Fruit fly (Drosophila melanogaster): ENCODE data around the gene CG3588.

CG3588 gene

dm6 chrX:2963790-2964335, 44.3 kb downstream of the CG3588 start (continued):
- TF ChIP-seq kni (GFP tag; optimal IDR thresholded peaks at IDR 0.05) (peak; percentile 7), Gug (GFP tag; IDR thresholded peaks at IDR 0.05) (no peak), CG7556 (GFP tag; optimal IDR thresholded peaks at IDR 0.05) (no peak), CG32772 (GFP tag; IDR thresholded peaks at IDR 0.05) (no peak)

- TF ChIP-seq Gug (GFP tag; IDR thresholded peaks at IDR 0.05) (no peak), so (GFP tag; IDR thresholded peaks at IDR 0.05) (no peak), sr (GFP tag; IDR thresholded peaks at IDR 0.05) (no peak), NK7.1 (GFP tag; optimal IDR thresholded peaks at IDR 0.05) (no peak), zen2 (GFP tag; IDR thresholded peaks at IDR 0.05; ENCODE audit: partially characterized antibody) (no peak), CG34376 (GFP tag; optimal IDR thresholded peaks at IDR 0.05) (no peak), exex (tag; optimal IDR thresholded peaks at IDR 0.05) (no peak), sens (GFP tag) (peak; percentile 81), CG10209 (GFP tag; optimal IDR thresholded peaks at IDR 0.05) (no peak), klu (GFP tag; IDR thresholded peaks at IDR 0.05) (no peak), sqz (GFP tag; optimal IDR thresholded peaks at IDR 0.05) (peak; percentile 77), Sry-β (GFP tag; optimal IDR thresholded peaks at IDR 0.05) (no peak), abd-A (tag; optimal IDR thresholded peaks at IDR 0.05) (peak; percentile 46), zfh1 (GFP tag; IDR thresholded peaks at IDR 0.05) (0 out of 3 replicates have a peak, but pooled peaks have one; percentile 9), trem (tag; optimal IDR thresholded peaks at IDR 0.05) (no peak), CG1832 (GFP tag; optimal IDR thresholded peaks at IDR 0.05) (no peak), kni (GFP tag; optimal IDR thresholded peaks at IDR 0.05) (peak; percentile 33), insv (GFP tag; optimal IDR thresholded peaks at IDR 0.05) (no peak), CG7556 (GFP tag; optimal IDR thresholded peaks at IDR 0.05) (no peak)
These were observed 45.2 kb downstream of the CG3588 start for dm6 chrX:2964678-2965231.

dm6 chrX:2969039-2969438, 49.5 kb downstream of the CG3588 start:
- TF ChIP-seq sr (GFP tag; IDR thresholded peaks at IDR 0.05) (0 out of 3 replicates have a peak, but pooled peaks have one; percentile 46), luna (GFP tag; optimal IDR thresholded peaks at IDR 0.05) (no peak), CG5180 (GFP tag; optimal IDR thresholded peaks at IDR 0.05) (peak; percentile 13), CG8281 (tag; optimal IDR thresholded peaks at IDR 0.05) (peak; percentile 94), Med (GFP tag) (peak; percentile 49)

dm6 chrX:2973593-2973992, 54.0 kb downstream of the CG3588 start, which contains the start of gene rst:
TSS of gene rst (minus strand) at chrX:2973834.
- peak; percentile 51 for TF ChIP-seq abd-A (tag; optimal IDR thresholded peaks at IDR 0.05)
- TF ChIP-seq bbx (GFP tag; IDR thresholded peaks at IDR 0.05; ENCODE audit: partially characterized antibody): peak; percentile 48; the same call in 1 of the 2 replicates
- TF ChIP-seq CG14014 (GFP tag; IDR thresholded peaks at IDR 0.05): no peak
- TF ChIP-seq CG2199 (GFP tag; IDR thresholded peaks at IDR 0.05): peak; percentile 33; the same call in 2 of the 3 replicates
- no peak for TF ChIP-seq vnd (GFP tag; IDR thresholded peaks at IDR 0.05; ENCODE audit: partially characterized antibody)
- TF ChIP-seq NC2α (GFP tag; optimal IDR thresholded peaks at IDR 0.05): no peak
- no peak for TF ChIP-seq CG17829 (tag; optimal IDR thresholded peaks at IDR 0.05)
- no peak for TF ChIP-seq CG17568 (GFP tag; optimal IDR thresholded peaks at IDR 0.05)
- 0 out of 3 replicates have a peak, but pooled peaks have one; percentile 32 for TF ChIP-seq Opbp (GFP tag; IDR thresholded peaks at IDR 0.05; ENCODE audit: partially characterized antibody)
- TF ChIP-seq CG1024 (GFP tag; IDR thresholded peaks at IDR 0.05): 0 out of 2 replicates have a peak, but pooled peaks have one; percentile 14
- peak; percentile 89 for TF ChIP-seq Jarid2 (GFP tag; optimal IDR thresholded peaks at IDR 0.05)
- TF ChIP-seq vvl (GFP tag; IDR thresholded peaks at IDR 0.05): peak; percentile 40
- TF ChIP-seq lmd (GFP tag; IDR thresholded peaks at IDR 0.05): no peak
- peak; percentile 4 for TF ChIP-seq CG15514 (GFP tag; optimal IDR thresholded peaks at IDR 0.05)
- peak; percentile 41; the same call in 1 of the 2 replicates for TF ChIP-seq CG17328 (GFP tag; IDR thresholded peaks at IDR 0.05)
- 0 out of 2 replicates have a peak, but pooled peaks have one; percentile 29 for TF ChIP-seq CG4360 (GFP tag; IDR thresholded peaks at IDR 0.05)
- peak; percentile 34 for TF ChIP-seq scrt (GFP tag; optimal IDR thresholded peaks at IDR 0.05)
- TF ChIP-seq pb (GFP tag; optimal IDR thresholded peaks at IDR 0.05): no peak
- peak; percentile 15 for TF ChIP-seq CG11504 (tag; optimal IDR thresholded peaks at IDR 0.05)
- TF ChIP-seq E2f1 (GFP tag; IDR thresholded peaks at IDR 0.05): no peak
- peak; percentile 62; the same call in 1 of the 4 replicates for TF ChIP-seq chinmo (GFP tag; IDR thresholded peaks at IDR 0.05; ENCODE audit: partially characterized antibody)
